Worm (Caenorhabditis elegans) whole organism, young adult: ENCODE data around the gene rcan-1.

Experiments used
- Y56A3A.18 ChIP-seq: fragments of 200-800 bp; sonication (Bioruptor generic); IDR thresholded peaks from 2 replicates; pipeline ENCODE4 v1.3.6; 2022; ENCODE audit warnings: missing genetic modification reagents, missing genetic modification characterization, missing compliant biosample characterization
- ceh-100 ChIP-seq: fragments of 200-800 bp; sonication (Bioruptor generic); IDR thresholded peaks from 2 replicates; pipeline ENCODE4 v1.3.6; 2022; ENCODE audit warnings: missing genetic modification reagents, missing genetic modification characterization, missing compliant biosample characterization

ce11 chrIII:5688246-5688645, 4.3 kb upstream of the rcan-1 start:
- TF ChIP-seq ceh-100 (no peak), Y56A3A.18 (GFP tag; lab: Robert Waterston, UW) (no peak)
